Fruit fly (Drosophila melanogaster) whole organism, pupa: ENCODE results near the gene norpA.
"Not testable (repeated sequence)": the region's sequence is repeated elsewhere in the genome, so short reads cannot be mapped to it uniquely, and the experiment has no call there.

Source experiments
- CG12605 ChIP-seq: fragments of 200-800 bp; sonication (Bioruptor generic); IDR thresholded peaks from 2 replicates; pipeline ENCODE4 v1.3.6; 2022; ENCODE audit warnings: missing biosample characterization, missing genetic modification characterization
- CG13204 ChIP-seq: fragments of 200-800 bp; sonication (Bioruptor generic); optimal IDR thresholded peaks from 2 replicates; lab custom pipeline; 2018; ENCODE audit warnings: missing biosample characterization, mild to moderate bottlenecking, missing genetic modification characterization, moderate library complexity
- CG14655 ChIP-seq: fragments of 200-800 bp; sonication (Bioruptor generic); optimal IDR thresholded peaks from 3 replicates; lab custom pipeline; 2017; ENCODE audit warnings: mild to moderate bottlenecking, missing biosample characterization, missing genetic modification reagents, missing genetic modification characterization
- CG32121 ChIP-seq: fragments of 200-800 bp; sonication (Bioruptor generic); IDR thresholded peaks from 2 replicates; pipeline ENCODE4 v1.3.6; 2022; ENCODE audit warnings: missing biosample characterization, missing genetic modification characterization
- CG34367 ChIP-seq: fragments of 200-800 bp; sonication (Bioruptor generic); optimal IDR thresholded peaks from 2 replicates; lab custom pipeline; 2018; ENCODE audit warnings: missing biosample characterization, mild to moderate bottlenecking, missing genetic modification characterization
- CG4496 ChIP-seq: fragments of 200-800 bp; sonication (Bioruptor generic); IDR thresholded peaks from 3 replicates; pipeline ENCODE4 v1.3.6; 2022; ENCODE audit warnings: missing biosample characterization, missing genetic modification characterization
- CG8159 ChIP-seq: fragments of 200-800 bp; sonication (Bioruptor generic); optimal IDR thresholded peaks from 3 replicates; lab custom pipeline; 2018; ENCODE audit warnings: missing biosample characterization, mild to moderate bottlenecking, missing genetic modification characterization, moderate library complexity
- CG8301 ChIP-seq: fragments of 200-800 bp; sonication (Bioruptor generic); optimal IDR thresholded peaks from 2 replicates; lab custom pipeline; 2018; ENCODE audit warnings: missing biosample characterization, mild to moderate bottlenecking, missing genetic modification characterization
- D1 ChIP-seq: fragments of 200-800 bp; sonication (Bioruptor generic); optimal IDR thresholded peaks from 2 replicates; lab custom pipeline; 2018; ENCODE audit warnings: missing biosample characterization, mild to moderate bottlenecking, missing genetic modification characterization, moderate library complexity
- Ets98B ChIP-seq: fragments of 200-800 bp; sonication (Bioruptor generic); IDR thresholded peaks from 2 replicates; pipeline ENCODE4 v1.3.6; 2022; ENCODE audit warnings: missing biosample characterization, missing genetic modification characterization
- Pif1B ChIP-seq: fragments of 200-800 bp; sonication (Bioruptor generic); optimal IDR thresholded peaks from 3 replicates; lab custom pipeline; 2016; ENCODE audit warnings: missing biosample characterization, missing genetic modification characterization
- fd96Ca ChIP-seq: fragments of 200-800 bp; sonication (Bioruptor generic); IDR thresholded peaks from 3 replicates; pipeline ENCODE4 v1.3.6; 2022; ENCODE audit warnings: missing biosample characterization, missing genetic modification characterization
- gl ChIP-seq: fragments of 200-800 bp; sonication (Bioruptor generic); optimal IDR thresholded peaks from 2 replicates; lab custom pipeline; 2018; ENCODE audit warnings: missing biosample characterization, mild to moderate bottlenecking, missing genetic modification characterization
- rn ChIP-seq: fragments of 200-800 bp; sonication (Bioruptor generic); IDR thresholded peaks from 2 replicates; pipeline ENCODE4 v1.3.6; 2022; ENCODE audit warnings: missing biosample characterization, missing genetic modification characterization

DNA sequence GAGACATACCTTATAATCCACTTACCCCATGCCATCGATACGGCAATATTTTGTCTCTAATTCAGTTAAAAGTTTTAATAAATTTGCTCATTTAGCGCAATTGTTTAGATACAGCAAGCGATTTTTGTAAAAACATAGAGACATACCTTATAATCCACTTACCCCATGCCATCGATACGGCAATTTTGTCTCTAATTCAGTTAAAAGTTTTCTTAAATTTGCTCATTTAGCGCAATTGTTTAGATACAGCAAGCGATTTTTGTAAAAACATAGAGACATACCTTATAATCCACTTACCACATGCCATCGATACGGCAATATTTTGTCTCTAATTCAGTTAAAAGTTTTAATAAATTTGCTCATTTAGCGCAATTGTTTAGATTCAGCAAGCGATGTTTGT is 3.7 kb upstream of the norpA start, which contains the start of gene mei-9:
- not testable (repeated sequence) for TF ChIP-seq D1; CG8301 (tag; lab: Kevin White, UChicago); CG34367; CG32121; CG12605 (GFP tag; lab: Robert Waterston, UW); Pif1B (GFP tag; lab: Kevin White, UChicago); gl; fd96Ca (GFP tag; lab: Robert Waterston, UW); CG8159 (tag; lab: Kevin White, UChicago); rn (GFP tag; lab: Robert Waterston, UW); CG13204 (GFP tag; lab: Kevin White, UChicago); CG14655 (GFP tag; lab: Kevin White, UChicago); CG4496 (GFP tag; lab: Robert Waterston, UW); Ets98B
